Worm (Caenorhabditis elegans) whole organism, mixed stage, embryonic: ENCODE data around the gene sshk-1.

ENCODE experiments used
- lin-13 ChIP-seq: fragments of 150-350 bp; optimal IDR thresholded peaks from 2 replicates; lab custom pipeline; 2014; ENCODE audit warnings: missing biosample characterization, missing genetic modification characterization
- mep-1 ChIP-seq: fragments of 150-350 bp; optimal IDR thresholded peaks from 2 replicates; lab custom pipeline; 2017; ENCODE audit warnings: missing biosample characterization, missing genetic modification reagents, missing genetic modification characterization, inconsistent platforms
- nhr-12 ChIP-seq: fragments of 150-350 bp; optimal IDR thresholded peaks from 2 replicates; lab custom pipeline; 2014; ENCODE audit warnings: missing biosample characterization, missing genetic modification characterization
- nhr-28 ChIP-seq: fragments of 150-350 bp; optimal IDR thresholded peaks from 2 replicates; lab custom pipeline; 2014; ENCODE audit warnings: missing biosample characterization, missing genetic modification characterization
- nhr-76 ChIP-seq: sonication (generic microtip); optimal IDR thresholded peaks from 2 replicates; lab custom pipeline; 2017; ENCODE audit warnings: missing biosample characterization, missing genetic modification characterization
- snpc-4 ChIP-seq: fragments of 150-350 bp; optimal IDR thresholded peaks from 2 replicates; lab custom pipeline; 2014; ENCODE audit warnings: missing biosample characterization, missing genetic modification characterization
- sptf-1 ChIP-seq: sonication (generic microtip); optimal IDR thresholded peaks from 2 replicates; lab custom pipeline; 2017; ENCODE audit warnings: mild to moderate bottlenecking, missing genetic modification characterization, moderate library complexity, missing compliant biosample characterization
- zip-8 ChIP-seq: fragments of 150-350 bp; optimal IDR thresholded peaks from 2 replicates; lab custom pipeline; 2014; ENCODE audit warnings: missing biosample characterization, missing genetic modification characterization

DNA sequence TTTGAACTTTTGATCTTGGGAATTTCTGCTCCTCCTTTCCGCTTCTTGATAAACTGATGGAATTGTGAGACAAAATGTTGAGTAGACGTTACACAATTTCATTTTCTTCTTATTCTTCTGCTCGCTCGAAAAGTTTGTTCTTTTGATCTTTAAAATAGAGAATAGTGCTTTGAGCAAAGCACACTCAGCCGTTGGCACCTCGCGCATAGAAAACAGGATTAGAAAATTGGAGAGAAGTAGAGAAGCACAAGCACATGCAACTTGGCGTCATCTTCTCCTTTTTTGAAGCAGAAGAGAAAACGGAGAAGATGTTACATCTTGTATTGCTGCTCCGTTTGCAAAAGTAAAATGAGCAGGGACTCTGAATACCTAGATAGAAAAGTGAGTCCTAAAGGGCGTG, 33.8 kb upstream of the sshk-1 start:
- no peak for TF ChIP-seq nhr-12 (tag; lab: Kevin White, UChicago)
- TF ChIP-seq zip-8 (tag; lab: Kevin White, UChicago) = no peak
- no peak for TF ChIP-seq sptf-1 (tag; lab: Kevin White, UChicago)
- TF ChIP-seq snpc-4 = no peak
- TF ChIP-seq nhr-76 (tag; lab: Kevin White, UChicago) = no peak
- TF ChIP-seq mep-1 (tag; lab: Kevin White, UChicago) = peak; percentile 33
- no peak for TF ChIP-seq lin-13
- no peak for TF ChIP-seq nhr-28 (tag; lab: Kevin White, UChicago)
